Worm (Caenorhabditis elegans) whole organism, L3 larva: ENCODE results near the gene npr-16.

Experiments
- ZK546.5 ChIP-seq: sonication (generic microtip); optimal IDR thresholded peaks from 2 replicates; lab custom pipeline; 2017; ENCODE audit warnings: missing biosample characterization, missing genetic modification characterization
- ceh-28 ChIP-seq: fragments of 150-350 bp; optimal IDR thresholded peaks from 2 replicates; lab custom pipeline; 2014; ENCODE audit warnings: missing biosample characterization, missing genetic modification reagents, missing genetic modification characterization
- ceh-9 ChIP-seq: sonication (generic microtip); optimal IDR thresholded peaks from 2 replicates; lab custom pipeline; 2018; ENCODE audit warnings: missing biosample characterization, missing genetic modification characterization
- daf-12 ChIP-seq: fragments of 150-350 bp; optimal IDR thresholded peaks from 2 replicates; lab custom pipeline; 2014; ENCODE audit warnings: missing biosample characterization, missing genetic modification reagents, missing genetic modification characterization
- egl-27 ChIP-seq: sonication (generic microtip); optimal IDR thresholded peaks from 4 replicates; lab custom pipeline; 2017; ENCODE audit warnings: missing biosample characterization, missing genetic modification reagents, missing genetic modification characterization
- elt-1 ChIP-seq: fragments of 150-350 bp; optimal IDR thresholded peaks from 2 replicates; lab custom pipeline; 2014; ENCODE audit warnings: missing biosample characterization, missing genetic modification characterization
- elt-2 ChIP-seq: sonication (generic microtip); optimal IDR thresholded peaks from 2 replicates; lab custom pipeline; 2016; ENCODE audit warnings: missing genetic modification reagents, mild to moderate bottlenecking, missing genetic modification characterization, missing compliant biosample characterization
- eor-1 ChIP-seq, 2 experiments: fragments of 150-350 bp; optimal IDR thresholded peaks; 2 replicates each; lab custom pipeline; 2014 to 2018; ENCODE audit warnings: missing biosample characterization in 2 of 2, missing genetic modification characterization in 2 of 2
- fkh-10 ChIP-seq: sonication (generic microtip); optimal IDR thresholded peaks from 2 replicates; lab custom pipeline; 2017; ENCODE audit warnings: missing biosample characterization, missing genetic modification reagents, missing genetic modification characterization
- fkh-2 ChIP-seq: fragments of 150-350 bp; optimal IDR thresholded peaks from 2 replicates; lab custom pipeline; 2014; ENCODE audit warnings: missing biosample characterization, missing genetic modification reagents, missing genetic modification characterization
- fos-1 ChIP-seq: fragments of 150-350 bp; optimal IDR thresholded peaks from 2 replicates; lab custom pipeline; 2014; ENCODE audit warnings: missing biosample characterization, missing genetic modification characterization
- hmg-11 ChIP-seq: sonication (generic microtip); optimal IDR thresholded peaks from 2 replicates; lab custom pipeline; 2016; ENCODE audit warnings: missing genetic modification characterization, missing compliant biosample characterization
- jun-1 ChIP-seq: fragments of 150-350 bp; optimal IDR thresholded peaks from 2 replicates; lab custom pipeline; 2014; ENCODE audit warnings: missing biosample characterization, missing genetic modification reagents, missing genetic modification characterization
- lin-15B ChIP-seq: fragments of 150-350 bp; optimal IDR thresholded peaks from 2 replicates; lab custom pipeline; 2014; ENCODE audit warnings: missing biosample characterization, missing genetic modification characterization
- lin-39 ChIP-seq: fragments of 150-350 bp; optimal IDR thresholded peaks from 2 replicates; lab custom pipeline; 2018; ENCODE audit warnings: missing biosample characterization, missing genetic modification reagents, missing genetic modification characterization
- mml-1 ChIP-seq: fragments of 150-350 bp; sonication (generic microtip); optimal IDR thresholded peaks from 3 replicates; lab custom pipeline; 2014; ENCODE audit warnings: missing biosample characterization, missing genetic modification characterization
- nfya-1 ChIP-seq: sonication (generic microtip); optimal IDR thresholded peaks from 2 replicates; lab custom pipeline; 2017; ENCODE audit warnings: missing genetic modification characterization, mild to moderate bottlenecking, missing compliant biosample characterization, antibody characterized with exemption, moderate library complexity; ENCODE audit not compliant: insufficient read depth
- nhr-12 ChIP-seq: fragments of 150-350 bp; optimal IDR thresholded peaks from 2 replicates; lab custom pipeline; 2014; ENCODE audit warnings: missing biosample characterization, missing genetic modification characterization
- nhr-23 ChIP-seq: fragments of 150-350 bp; optimal IDR thresholded peaks from 2 replicates; lab custom pipeline; 2014; ENCODE audit warnings: missing biosample characterization, missing genetic modification reagents, missing genetic modification characterization
- nhr-25 ChIP-seq: sonication (generic microtip); optimal IDR thresholded peaks from 2 replicates; lab custom pipeline; 2017; ENCODE audit warnings: missing biosample characterization, missing genetic modification characterization
- nhr-43 ChIP-seq: sonication (generic microtip); optimal IDR thresholded peaks from 2 replicates; lab custom pipeline; 2016; ENCODE audit warnings: mild to moderate bottlenecking, missing genetic modification characterization, missing compliant biosample characterization; ENCODE audit not compliant: poor library complexity, severe bottlenecking
- nhr-76 ChIP-seq: fragments of 150-350 bp; sonication (generic microtip); optimal IDR thresholded peaks from 5 replicates; lab custom pipeline; 2014; ENCODE audit warnings: missing biosample characterization, missing genetic modification characterization
- nhr-77 ChIP-seq: fragments of 150-350 bp; optimal IDR thresholded peaks from 2 replicates; lab custom pipeline; 2014; ENCODE audit warnings: missing biosample characterization, missing genetic modification characterization
- pha-4 ChIP-seq: fragments of 150-350 bp; optimal IDR thresholded peaks from 2 replicates; lab custom pipeline; 2014; ENCODE audit warnings: missing biosample characterization, missing genetic modification reagents, missing genetic modification characterization
- pqm-1 ChIP-seq: fragments of 150-350 bp; optimal IDR thresholded peaks from 2 replicates; lab custom pipeline; 2017; ENCODE audit warnings: missing biosample characterization, missing genetic modification characterization, inconsistent platforms
- sea-2 ChIP-seq: fragments of 150-350 bp; sonication (generic microtip); optimal IDR thresholded peaks from 4 replicates; lab custom pipeline; 2014; ENCODE audit warnings: missing biosample characterization, missing genetic modification reagents, missing genetic modification characterization
- skn-1 ChIP-seq: fragments of 150-350 bp; optimal IDR thresholded peaks from 2 replicates; lab custom pipeline; 2014; ENCODE audit warnings: missing biosample characterization, missing genetic modification characterization
- snpc-4 ChIP-seq: fragments of 150-350 bp; optimal IDR thresholded peaks from 2 replicates; lab custom pipeline; 2014; ENCODE audit warnings: missing biosample characterization, missing genetic modification characterization
- tbx-2 ChIP-seq: sonication (generic microtip); optimal IDR thresholded peaks from 2 replicates; lab custom pipeline; 2016; ENCODE audit warnings: mild to moderate bottlenecking, missing genetic modification characterization, missing compliant biosample characterization
- unc-62 ChIP-seq: fragments of 150-350 bp; sonication (generic microtip); optimal IDR thresholded peaks from 4 replicates; lab custom pipeline; 2014; ENCODE audit warnings: missing biosample characterization, missing genetic modification reagents, missing genetic modification characterization
- ztf-11 ChIP-seq: fragments of 150-350 bp; optimal IDR thresholded peaks from 2 replicates; lab custom pipeline; 2014; ENCODE audit warnings: missing biosample characterization, missing genetic modification characterization

Gene npr-16

ce11 chrX:3518494-3518893, at the start of gene npr-16:
npr-16 (plus strand) TSS chrX:3518794.
- TF ChIP-seq sea-2 (no peak), fkh-10 (GFP tag; lab: Kevin White, UChicago) (peak; percentile 55), mml-1 (tag; lab: Kevin White, UChicago) (no peak)

DNA sequence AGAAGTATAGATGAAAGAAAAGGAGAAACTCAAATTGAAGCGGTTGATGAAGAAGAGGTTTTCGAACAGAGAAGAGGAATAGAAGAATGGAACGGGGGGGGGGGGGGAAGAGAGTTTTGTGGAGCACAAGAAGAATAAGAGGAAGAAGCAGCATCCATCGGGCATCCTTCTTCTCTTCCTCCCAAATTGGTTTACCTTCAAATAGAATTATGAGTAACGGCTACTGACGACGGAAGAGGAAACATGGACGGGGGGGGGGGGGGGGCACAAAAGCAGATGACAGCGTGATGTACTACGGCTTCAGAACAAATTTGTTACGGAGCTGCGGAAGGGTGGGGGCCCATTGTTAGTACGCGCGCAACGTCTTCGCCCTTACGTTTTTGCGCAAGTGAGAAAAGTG, 49.3 kb upstream of the npr-16 start:
- TF ChIP-seq ceh-9 (tag; lab: Kevin White, UChicago) = no peak
- TF ChIP-seq skn-1 (tag; lab: Kevin White, UChicago) = no peak
- no peak for TF ChIP-seq ceh-28 (tag; lab: Kevin White, UChicago)
- peak; percentile 75 for TF ChIP-seq fkh-10 (GFP tag; lab: Kevin White, UChicago)

ce11 chrX:3470307-3470706, 48.3 kb upstream of the npr-16 start:
- TF ChIP-seq mml-1 (tag; lab: Kevin White, UChicago) = no peak
- TF ChIP-seq fos-1 = no peak
- no peak for TF ChIP-seq daf-12
- TF ChIP-seq lin-39 (tag; lab: Kevin White, UChicago) = peak; percentile 82

DNA sequence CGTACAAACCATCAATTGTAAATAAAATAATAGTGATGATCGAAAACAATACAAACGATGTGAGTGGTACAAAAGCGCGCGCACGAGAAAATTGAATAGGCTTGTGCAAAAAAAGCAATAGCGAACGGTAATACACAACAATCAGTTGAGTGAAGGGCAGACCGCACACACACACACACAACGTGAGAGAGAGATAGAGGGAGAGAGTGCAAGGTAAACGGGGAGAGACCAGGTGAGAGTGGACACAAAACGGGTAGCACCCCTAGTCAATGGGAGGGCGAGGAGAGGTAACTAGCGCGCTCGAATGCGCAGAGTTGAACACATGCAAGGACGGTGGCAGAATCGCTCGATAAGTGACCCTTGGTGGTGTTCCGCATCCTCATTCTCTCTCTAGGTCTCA, 46.4 kb upstream of the npr-16 start:
- peak; percentile 87 for TF ChIP-seq pha-4 (tag; lab: Kevin White, UChicago)
- TF ChIP-seq elt-2 (tag; lab: Kevin White, UChicago) = peak; percentile 49
- no peak for TF ChIP-seq eor-1 (tag; optimal IDR thresholded peaks at IDR 0.05; lab: Kevin White, UChicago)
- TF ChIP-seq lin-39 (tag; lab: Kevin White, UChicago) = peak; percentile 21
- peak; percentile 1 for TF ChIP-seq snpc-4
- peak; percentile 70 for TF ChIP-seq nhr-25 (tag; lab: Kevin White, UChicago)
- TF ChIP-seq nfya-1 (tag; lab: Kevin White, UChicago) = peak; percentile 23
- peak; percentile 44 for TF ChIP-seq hmg-11
- no peak for TF ChIP-seq fkh-10 (GFP tag; lab: Kevin White, UChicago)
- peak; percentile 15 for TF ChIP-seq egl-27

DNA sequence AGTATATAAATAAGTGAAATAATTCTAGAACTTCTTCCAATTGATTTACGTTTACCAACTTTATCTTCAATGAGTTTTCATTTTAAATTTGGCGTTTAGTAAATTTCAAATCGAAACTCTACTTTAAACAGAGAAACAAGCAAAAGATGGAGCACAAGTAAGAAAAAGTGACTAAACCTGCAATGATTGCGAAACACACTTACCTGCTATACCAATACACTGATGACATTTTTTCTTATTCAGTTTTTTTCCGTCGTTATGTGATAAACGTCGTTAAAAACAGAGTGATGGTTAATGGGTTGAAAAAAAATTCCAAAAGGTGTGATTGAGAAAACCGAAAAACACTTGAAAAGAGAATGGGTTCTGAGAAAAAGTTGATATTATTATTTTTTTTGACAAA, 44.8 kb upstream of the npr-16 start:
- TF ChIP-seq fkh-2 (tag; lab: Kevin White, UChicago) (no peak), unc-62 (GFP tag; lab: Kevin White, UChicago) (no peak), ZK546.5 (tag; lab: Kevin White, UChicago) (no peak), elt-1 (tag; lab: Kevin White, UChicago) (no peak), pqm-1 (tag; lab: Kevin White, UChicago) (no peak), jun-1 (tag; lab: Kevin White, UChicago) (no peak), lin-15B (tag; lab: Kevin White, UChicago) (no peak), fos-1 (no peak), pha-4 (tag; lab: Kevin White, UChicago) (no peak), ztf-11 (tag; lab: Kevin White, UChicago) (no peak), egl-27 (no peak), tbx-2 (tag; lab: Kevin White, UChicago) (no peak)

DNA sequence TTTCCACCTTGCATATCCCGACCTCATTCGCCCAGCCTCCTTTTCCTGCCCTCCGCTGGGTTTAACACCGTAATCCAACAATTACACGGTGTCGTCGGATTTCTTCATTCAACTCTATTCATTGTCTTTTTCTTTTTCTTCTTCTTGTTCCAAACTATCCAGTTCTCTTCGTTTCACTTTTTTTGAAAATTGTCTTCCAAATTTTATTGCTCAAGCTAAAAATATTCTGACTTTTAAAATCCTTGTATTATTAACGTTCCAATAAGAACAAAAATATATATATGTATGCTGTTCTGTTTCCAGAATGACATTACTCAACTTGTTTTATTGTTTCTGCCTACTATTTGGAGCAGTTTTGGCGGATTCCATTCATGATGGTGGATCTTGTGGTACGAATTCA, 38.6 kb upstream of the npr-16 start, which contains the start of gene wrt-6:
Gene wrt-6 (plus strand): TSS at position 301 of the 400 bp plus-strand sequence.
- TF ChIP-seq pha-4 (tag; lab: Kevin White, UChicago) = no peak
- TF ChIP-seq mml-1 (tag; lab: Kevin White, UChicago) = no peak
- TF ChIP-seq egl-27 = no peak
- TF ChIP-seq nhr-23 (tag; lab: Kevin White, UChicago) = no peak
- TF ChIP-seq nhr-76 = no peak
- no peak for TF ChIP-seq ztf-11 (tag; lab: Kevin White, UChicago)
- TF ChIP-seq nhr-12 (tag; lab: Kevin White, UChicago) = no peak
- no peak for TF ChIP-seq nhr-77 (tag; lab: Kevin White, UChicago)
- no peak for TF ChIP-seq nhr-43 (tag; lab: Kevin White, UChicago)
- TF ChIP-seq sea-2 = no peak
- TF ChIP-seq nfya-1 (tag; lab: Kevin White, UChicago) = no peak
- no peak for TF ChIP-seq skn-1 (tag; lab: Kevin White, UChicago)
- no peak for TF ChIP-seq fkh-10 (GFP tag; lab: Kevin White, UChicago)
- TF ChIP-seq, all 47 proteins: peak for 0
